Worm (Caenorhabditis elegans): ENCODE data around the gene F20D6.11.

DNA sequence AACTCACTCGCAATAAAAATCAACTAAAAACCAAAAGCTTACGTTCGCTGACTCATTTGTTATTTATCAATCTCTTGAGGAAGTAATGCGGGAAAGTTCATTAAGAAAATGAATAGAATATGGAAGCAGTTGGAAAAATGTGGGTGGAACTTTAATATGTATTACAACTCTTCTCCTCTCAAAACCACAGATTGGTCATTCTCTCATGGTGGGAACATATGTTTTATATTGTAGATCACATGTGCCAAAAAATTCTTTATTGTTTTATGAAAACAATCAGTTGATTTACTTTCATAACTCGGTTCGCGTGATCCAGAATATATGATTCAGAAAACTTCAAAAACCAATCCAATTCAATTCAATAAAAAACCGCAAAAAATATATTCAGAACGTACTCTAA, 27.2 kb downstream of the F20D6.11 start:
- TF ChIP-seq tra-4 (tag; optimal IDR thresholded peaks at IDR 0.05) (no peak), sea-1 (GFP tag; conservative IDR thresholded peaks at IDR 0.05) (no peak), hmbx-1 (tag; optimal IDR thresholded peaks at IDR 0.05) (no peak), tbx-37 (GFP tag; conservative IDR thresholded peaks at IDR 0.05) (no peak), ama-1 (optimal IDR thresholded peaks at IDR 0.05) (no peak), ets-7 (tag; optimal IDR thresholded peaks at IDR 0.05) (no peak), pes-1 (GFP tag; IDR thresholded peaks at IDR 0.05) (no peak), ceh-36 (tag; optimal IDR thresholded peaks at IDR 0.05) (no peak), aly-1 (tag; optimal IDR thresholded peaks at IDR 0.05) (no peak), tbx-11 (GFP tag; IDR thresholded peaks at IDR 0.05) (no peak), flt-1 (GFP tag; IDR thresholded peaks at IDR 0.05) (no peak)
